Fruit fly (Drosophila melanogaster) whole organism, larva: Measurements from ENCODE around the gene SP555.
A peak's percentile ranks its signal among the peaks of the same experiment; 100 is the strongest.

Experiments used
- noc ChIP-seq: fragments of 200-800 bp; sonication (Bioruptor generic); optimal IDR thresholded peaks from 3 replicates; lab custom pipeline; 2019; ENCODE audit warnings: missing biosample characterization, mild to moderate bottlenecking, missing genetic modification characterization, moderate library complexity

The SP555 gene

DNA sequence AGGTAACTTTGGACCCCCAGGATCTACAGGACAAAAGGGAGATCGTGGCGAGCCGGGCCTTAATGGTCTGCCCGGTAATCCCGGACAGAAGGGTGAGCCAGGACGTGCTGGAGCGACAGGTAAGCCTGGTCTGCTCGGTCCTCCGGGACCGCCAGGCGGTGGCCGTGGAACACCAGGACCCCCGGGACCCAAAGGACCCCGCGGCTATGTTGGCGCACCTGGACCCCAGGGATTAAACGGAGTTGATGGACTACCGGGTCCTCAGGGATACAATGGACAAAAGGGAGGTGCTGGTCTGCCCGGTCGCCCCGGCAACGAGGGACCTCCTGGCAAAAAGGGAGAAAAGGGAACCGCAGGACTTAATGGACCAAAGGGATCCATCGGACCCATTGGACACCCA lies 5.6 kb upstream of the SP555 start:
- no peak for TF ChIP-seq noc (tag; lab: Kevin White, UChicago)

dm6 chr2L:5036120-5036519 lies 1.4 kb upstream of the SP555 start:
- TF ChIP-seq noc (tag; lab: Kevin White, UChicago) = no peak

DNA sequence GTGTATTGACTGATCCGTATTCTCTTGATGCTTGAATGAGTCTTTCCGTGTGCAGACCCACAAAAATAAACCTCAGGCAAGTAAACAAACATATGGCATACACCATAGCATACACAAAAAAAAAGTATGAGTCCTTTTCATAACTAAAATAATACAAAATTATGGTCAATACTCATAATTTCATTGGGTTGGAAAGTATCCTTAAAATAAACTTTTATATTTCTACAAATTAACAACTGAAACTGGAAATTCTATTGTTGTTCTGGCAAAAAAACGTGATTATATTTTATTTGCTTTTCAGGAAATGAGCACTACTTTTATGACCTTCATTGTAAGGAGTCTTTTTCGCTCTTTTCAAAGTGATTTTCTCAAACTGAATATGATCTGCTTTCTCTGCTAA lies 4.6 kb downstream of the SP555 start:
- TF ChIP-seq noc (tag; lab: Kevin White, UChicago) = peak; percentile 61

- peak; percentile 12 for TF ChIP-seq noc (tag; lab: Kevin White, UChicago)
Measured at dm6 chr2L:5043043-5043442, 5.5 kb downstream of the SP555 start, which contains the start of the genes CG33995, CG44000 and CG44001. TSS of gene CG33995 (plus strand) at chr2L:5043270. TSS of gene CG44000 (plus strand) at chr2L:5043270. TSS of gene CG44001 (plus strand) at chr2L:5043270.

DNA sequence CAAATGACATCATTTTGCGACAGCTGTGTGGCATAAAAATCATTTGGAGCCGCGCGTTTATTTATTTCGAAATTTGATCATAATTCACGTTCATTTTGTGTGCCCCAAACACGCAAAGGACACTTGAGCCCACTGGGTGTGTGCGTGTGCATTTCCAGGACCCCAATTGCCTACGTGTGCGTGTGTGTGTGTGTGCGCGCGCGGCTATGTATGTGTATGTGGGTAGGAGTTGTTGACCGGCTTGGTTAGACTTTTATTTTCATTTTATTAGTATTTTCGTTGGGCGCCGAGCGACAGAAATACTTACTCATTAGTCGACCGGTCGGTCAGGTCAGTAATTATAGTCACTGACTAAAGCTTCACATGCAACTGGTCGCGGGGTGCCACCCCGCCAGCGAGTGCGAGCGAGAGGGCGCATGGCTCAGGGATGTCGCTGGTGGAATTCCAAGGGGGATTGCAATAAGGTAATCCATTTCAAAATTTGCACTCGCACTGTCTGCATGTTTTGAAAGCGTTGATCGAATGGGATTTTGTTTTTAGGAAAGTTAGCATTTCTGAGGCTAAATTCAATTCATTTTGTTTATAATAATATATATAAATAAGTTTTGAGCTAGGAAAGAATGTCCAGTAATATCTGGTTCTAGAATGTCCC lies 6.1 kb downstream of the SP555 start:
- TF ChIP-seq noc (tag; lab: Kevin White, UChicago) = peak; percentile 37

- peak; percentile 8 for TF ChIP-seq noc (tag; lab: Kevin White, UChicago)
Measured at dm6 chr2L:5044361-5044891, 6.9 kb downstream of the SP555 start, which contains the start of gene CG31650. TSS of gene CG31650 (minus strand) at chr2L:5044712.

DNA sequence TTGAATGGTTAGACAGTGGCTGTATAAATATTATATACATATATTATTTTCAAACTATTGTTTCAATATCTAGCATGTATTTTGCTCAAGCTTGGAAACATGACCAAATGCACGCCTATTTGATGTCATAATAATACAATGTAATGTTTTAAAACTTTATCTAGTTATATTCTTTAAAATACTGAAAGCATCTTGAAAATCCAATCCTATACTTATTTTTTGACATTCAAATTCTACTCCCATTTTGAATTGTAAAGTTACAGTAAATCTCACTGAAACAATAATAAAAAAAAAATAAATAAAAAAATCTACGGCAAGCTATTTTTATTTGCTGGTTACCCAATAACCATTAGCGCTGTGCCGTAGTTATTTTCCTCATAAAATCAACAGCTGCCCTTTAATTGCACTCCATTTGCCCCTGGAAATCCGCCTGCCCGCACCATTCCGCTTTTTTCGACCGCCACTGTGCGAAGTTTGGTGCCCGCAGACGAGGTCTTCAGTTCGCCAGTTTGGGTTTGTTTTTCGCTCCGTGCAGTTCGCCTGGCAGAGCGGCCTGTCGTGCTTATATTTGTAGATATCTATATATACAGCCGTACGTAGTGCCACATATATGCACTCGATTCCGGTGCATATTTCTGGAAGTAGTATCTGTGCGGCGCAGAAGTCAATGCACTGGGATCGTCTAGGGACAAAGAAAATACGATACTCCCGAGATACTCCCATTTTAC lies 7.5 kb downstream of the SP555 start:
- TF ChIP-seq noc (tag; lab: Kevin White, UChicago) = no peak

dm6 chr2L:5046261-5046660 lies 8.8 kb downstream of the SP555 start:
- no peak for TF ChIP-seq noc (tag; lab: Kevin White, UChicago)

DNA sequence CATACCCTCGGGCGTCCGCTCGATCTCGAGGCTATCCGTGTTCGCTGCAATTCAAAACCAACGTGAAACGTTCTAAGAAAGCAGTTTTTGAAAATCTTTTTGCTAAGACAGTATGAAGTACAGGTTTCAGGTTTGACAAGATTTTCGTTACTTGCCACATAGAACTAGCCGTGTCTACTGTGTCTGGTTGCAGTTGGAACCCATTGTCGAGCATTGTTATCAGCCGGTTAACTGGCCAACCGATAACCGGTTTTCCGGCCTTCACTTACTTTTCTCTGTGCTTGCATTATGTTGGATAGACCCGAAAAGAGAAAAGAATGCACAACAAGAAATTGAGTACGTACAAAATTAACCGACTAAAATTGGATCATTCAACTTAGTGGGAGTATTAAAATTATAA lies 12.5 kb downstream of the SP555 start:
- no peak for TF ChIP-seq noc (tag; lab: Kevin White, UChicago)

dm6 chr2L:5050825-5051224 lies 13.3 kb downstream of the SP555 start, which contains the start of gene CG9121:
TSS of gene CG9121 (minus strand) at chr2L:5051062.
- TF ChIP-seq noc (tag; lab: Kevin White, UChicago) = no peak

DNA sequence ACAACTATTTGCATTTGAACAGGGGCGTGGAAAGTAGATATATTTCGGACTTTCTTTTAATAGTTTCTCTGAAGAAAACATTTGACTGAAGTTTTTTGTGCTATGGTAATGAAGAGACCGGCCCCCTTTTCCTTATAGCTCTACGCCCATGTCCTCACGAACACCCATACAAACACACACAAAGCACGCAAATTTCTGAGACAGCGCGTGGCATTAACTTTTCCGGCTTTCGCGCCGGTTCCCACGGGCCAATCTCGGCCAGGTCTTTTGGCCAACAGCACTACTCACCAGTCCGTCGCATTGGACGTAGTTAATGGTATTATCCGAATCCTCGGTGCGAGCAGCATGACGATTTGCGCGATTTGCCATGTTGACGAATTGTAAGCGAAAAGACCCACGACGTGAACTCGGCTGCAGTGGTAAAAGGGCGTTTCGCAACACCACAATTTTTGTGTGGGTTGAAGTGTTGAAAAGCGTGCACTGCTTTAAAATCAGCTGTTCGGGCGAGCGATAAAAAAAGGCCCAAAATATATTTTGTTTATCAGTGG lies 14.9 kb downstream of the SP555 start, which contains the start of gene senju:
senju (plus strand) TSS at position 477 of the 548 bp plus-strand sequence.
- TF ChIP-seq noc (tag; lab: Kevin White, UChicago) = peak; percentile 85

- TF ChIP-seq noc (tag; lab: Kevin White, UChicago) = no peak
Measured at dm6 chr2L:5052994-5053393, 15.5 kb downstream of the SP555 start, which contains the start of gene eIF3h. TSS of gene eIF3h (minus strand) at chr2L:5053094.

- no peak for TF ChIP-seq noc (tag; lab: Kevin White, UChicago)
Measured at dm6 chr2L:5054953-5055352, 17.4 kb downstream of the SP555 start, which contains the start of the genes CG14036 and His3.3A. TSS of gene CG14036 (minus strand) at chr2L:5055016. TSS of gene His3.3A (plus strand) at chr2L:5055058.

dm6 chr2L:5055528-5055927 lies 18.0 kb downstream of the SP555 start:
- TF ChIP-seq noc (tag; lab: Kevin White, UChicago) = no peak

DNA sequence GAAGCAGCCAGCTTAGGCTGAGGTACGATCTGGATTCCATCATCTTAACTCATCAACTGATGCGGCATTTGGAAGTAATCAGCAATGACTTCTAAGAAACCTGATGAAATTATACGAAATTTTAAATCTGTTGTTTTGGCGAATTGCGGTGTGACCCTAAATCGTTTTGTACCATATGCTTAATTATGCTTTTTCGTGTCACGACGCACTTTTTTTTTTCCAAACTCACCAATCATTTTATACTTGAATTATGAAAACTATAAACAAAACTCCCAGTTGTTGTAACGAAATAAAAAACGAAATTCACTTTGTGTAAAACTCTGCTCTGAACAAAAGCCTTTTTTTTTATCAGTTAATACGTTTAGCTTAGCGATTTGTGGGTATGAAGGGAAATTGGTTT lies 20.6 kb downstream of the SP555 start, which contains the start of gene Nepl3:
Nepl3 (minus strand) TSS at position 155 of the 400 bp plus-strand sequence.
- no peak for TF ChIP-seq noc (tag; lab: Kevin White, UChicago)
